Worm (Caenorhabditis elegans) whole organism, L4 larva: Measurements from ENCODE around the gene grd-11.

Experiments used
- Y48G9A.11 ChIP-seq: fragments of 200-800 bp; sonication (Bioruptor generic); IDR thresholded peaks from 2 replicates; pipeline ENCODE4 v1.3.6; 2022; ENCODE audit warnings: missing genetic modification reagents, missing genetic modification characterization, missing compliant biosample characterization
- ceh-82 ChIP-seq: sonication (generic microtip); optimal IDR thresholded peaks from 2 replicates; lab custom pipeline; 2017; ENCODE audit warnings: missing biosample characterization, missing genetic modification characterization
- fos-1 ChIP-seq: fragments of 150-350 bp; optimal IDR thresholded peaks from 2 replicates; lab custom pipeline; 2014; ENCODE audit warnings: missing biosample characterization, missing genetic modification characterization
- lin-15B ChIP-seq: fragments of 150-350 bp; sonication (generic microtip); optimal IDR thresholded peaks from 3 replicates; lab custom pipeline; 2014; ENCODE audit warnings: missing biosample characterization, missing genetic modification characterization
- lin-29 ChIP-seq: fragments of 200-800 bp; sonication (Bioruptor generic); IDR thresholded peaks from 2 replicates; pipeline ENCODE4 v1.3.6; 2022; ENCODE audit warnings: missing genetic modification reagents, missing genetic modification characterization, missing compliant biosample characterization
- lsy-2 ChIP-seq, 2 experiments: fragments of 150-350 bp in 1 of 2; sonication (generic microtip) in 1 of 2; optimal IDR thresholded peaks; 2 replicates each; lab custom pipeline; 2014 to 2017; ENCODE audit warnings: missing biosample characterization in 2 of 2, missing genetic modification characterization in 2 of 2
- mes-2 ChIP-seq: sonication (generic microtip); optimal IDR thresholded peaks from 2 replicates; lab custom pipeline; 2016; ENCODE audit warnings: missing genotype, mild to moderate bottlenecking, missing genetic modification characterization, missing compliant biosample characterization; ENCODE audit not compliant: poor library complexity, severe bottlenecking
- nhr-11 ChIP-seq: fragments of 150-350 bp; optimal IDR thresholded peaks from 2 replicates; lab custom pipeline; 2014; ENCODE audit warnings: missing biosample characterization, missing genetic modification characterization
- nhr-237 ChIP-seq: sonication (generic microtip); optimal IDR thresholded peaks from 2 replicates; lab custom pipeline; 2017; ENCODE audit warnings: missing biosample characterization, missing genetic modification characterization
- nhr-6 ChIP-seq: fragments of 150-350 bp; optimal IDR thresholded peaks from 2 replicates; lab custom pipeline; 2014; ENCODE audit warnings: missing biosample characterization, missing genetic modification characterization
- nhr-76 ChIP-seq: fragments of 150-350 bp; optimal IDR thresholded peaks from 2 replicates; lab custom pipeline; 2014; ENCODE audit warnings: missing biosample characterization, missing genetic modification characterization
- nhr-77 ChIP-seq: fragments of 150-350 bp; optimal IDR thresholded peaks from 2 replicates; lab custom pipeline; 2014; ENCODE audit warnings: missing biosample characterization, missing genetic modification characterization
- unc-39 ChIP-seq: sonication (generic microtip); optimal IDR thresholded peaks from 2 replicates; lab custom pipeline; 2017; ENCODE audit warnings: missing biosample characterization, missing genetic modification characterization
- zag-1 ChIP-seq: fragments of 150-350 bp; optimal IDR thresholded peaks from 2 replicates; lab custom pipeline; 2014; ENCODE audit warnings: missing biosample characterization, missing genetic modification characterization

DNA sequence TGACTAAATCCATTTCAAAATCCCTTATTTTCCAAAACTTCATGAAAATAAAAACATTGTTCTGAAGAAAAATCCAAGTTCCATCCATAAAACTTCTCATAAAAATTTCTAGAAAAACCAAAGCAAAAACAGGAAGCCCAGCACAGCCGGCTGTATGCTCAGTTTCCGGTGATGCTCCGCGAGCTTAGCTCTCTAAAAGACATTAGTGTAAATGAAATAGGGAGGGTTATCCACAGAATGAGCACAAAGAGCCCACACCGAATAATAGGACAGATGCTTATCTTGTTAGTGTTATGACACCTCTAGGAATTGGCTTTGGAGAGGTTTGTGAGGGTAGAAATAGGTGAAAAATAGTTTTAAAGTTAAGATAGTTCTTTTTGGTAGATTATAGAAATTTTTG lies 18.6 kb upstream of the grd-11 start:
- TF ChIP-seq nhr-76 (tag; lab: Kevin White, UChicago) (no peak), unc-39 (tag; lab: Kevin White, UChicago) (no peak), lin-15B (no peak), nhr-6 (tag; lab: Kevin White, UChicago) (no peak), fos-1 (tag; lab: Kevin White, UChicago) (no peak), lsy-2 (tag; optimal IDR thresholded peaks at IDR 0.05; lab: Kevin White, UChicago) (no peak), lin-29 (no peak), mes-2 (tag; lab: Kevin White, UChicago) (no peak), nhr-11 (tag; lab: Kevin White, UChicago) (no peak), zag-1 (tag; lab: Kevin White, UChicago) (no peak), nhr-237 (tag; lab: Kevin White, UChicago) (no peak), nhr-77 (tag; lab: Kevin White, UChicago) (no peak), Y48G9A.11 (GFP tag; lab: Robert Waterston, UW) (no peak), ceh-82 (tag; lab: Kevin White, UChicago) (no peak)
